Fruit fly (Drosophila melanogaster) whole organism, embryonic: ENCODE measurements around the gene CG11095.

ENCODE experiments used
- Abd-B ChIP-seq: fragments of 200-800 bp; sonication (Bioruptor generic); optimal IDR thresholded peaks from 2 replicates; lab custom pipeline; 2018; ENCODE audit warnings: missing biosample characterization, mild to moderate bottlenecking, missing genetic modification characterization, moderate library complexity
- Antp ChIP-seq: fragments of 200-800 bp; sonication (Bioruptor generic); optimal IDR thresholded peaks from 3 replicates; lab custom pipeline; 2016; ENCODE audit warnings: missing biosample characterization, missing genetic modification characterization
- Asciz ChIP-seq: fragments of 200-800 bp; sonication (Bioruptor generic); optimal IDR thresholded peaks from 2 replicates; lab custom pipeline; 2017; ENCODE audit warnings: missing biosample characterization, mild to moderate bottlenecking, missing genetic modification characterization, missing genetic modification reagents
- BtbVII ChIP-seq: fragments of 200-800 bp; sonication (Bioruptor generic); optimal IDR thresholded peaks from 3 replicates; lab custom pipeline; 2017; ENCODE audit warnings: missing biosample characterization, mild to moderate bottlenecking, missing genetic modification characterization
- CG10147 ChIP-seq: fragments of 200-800 bp; sonication (Bioruptor generic); optimal IDR thresholded peaks from 2 replicates; lab custom pipeline; 2019; ENCODE audit warnings: missing biosample characterization, mild to moderate bottlenecking, missing genetic modification characterization, moderate library complexity
- CG10979 ChIP-seq: fragments of 200-800 bp; sonication (Bioruptor generic); optimal IDR thresholded peaks from 2 replicates; lab custom pipeline; 2018; ENCODE audit warnings: missing biosample characterization, mild to moderate bottlenecking, missing genetic modification characterization, moderate library complexity
- CG13624 ChIP-seq: fragments of 200-800 bp; sonication (Bioruptor generic); optimal IDR thresholded peaks from 2 replicates; lab custom pipeline; 2016; ENCODE audit warnings: missing biosample characterization, missing genetic modification characterization
- CG14014 ChIP-seq: fragments of 200-800 bp; sonication (Bioruptor generic); IDR thresholded peaks from 2 replicates; pipeline ENCODE4 v1.3.6; 2022; ENCODE audit warnings: missing biosample characterization, missing genetic modification characterization
- CG14667 ChIP-seq: fragments of 200-800 bp; sonication (Bioruptor generic); IDR thresholded peaks from 2 replicates; pipeline ENCODE4 v1.3.6; 2022; ENCODE audit warnings: missing biosample characterization, missing genetic modification characterization
- CG16815 ChIP-seq: fragments of 200-800 bp; sonication (Bioruptor generic); optimal IDR thresholded peaks from 3 replicates; lab custom pipeline; 2017; ENCODE audit warnings: missing biosample characterization, mild to moderate bottlenecking, missing genetic modification characterization
- CG17829 ChIP-seq: fragments of 200-800 bp; optimal IDR thresholded peaks from 2 replicates; lab custom pipeline; 2019; ENCODE audit warnings: missing biosample characterization, mild to moderate bottlenecking, missing genetic modification characterization, moderate library complexity
- CG1832 ChIP-seq: fragments of 200-800 bp; sonication (Bioruptor generic); optimal IDR thresholded peaks from 2 replicates; lab custom pipeline; 2017; ENCODE audit warnings: missing biosample characterization, mild to moderate bottlenecking, missing genetic modification characterization, inconsistent platforms
- CG18599 ChIP-seq: fragments of 200-800 bp; sonication (Bioruptor generic); optimal IDR thresholded peaks from 3 replicates; lab custom pipeline; 2017; ENCODE audit warnings: missing biosample characterization, missing genetic modification characterization, mild to moderate bottlenecking, moderate library complexity, missing genetic modification reagents
- CG30403 ChIP-seq: fragments of 200-800 bp; sonication (Bioruptor generic); optimal IDR thresholded peaks from 3 replicates; lab custom pipeline; 2016; ENCODE audit warnings: missing biosample characterization, missing genetic modification characterization
- CG31224 ChIP-seq: fragments of 200-800 bp; sonication (Bioruptor generic); IDR thresholded peaks from 2 replicates; pipeline ENCODE4 v1.3.6; 2022; ENCODE audit warnings: missing biosample characterization, missing genetic modification characterization
- CG3838 ChIP-seq: fragments of 200-800 bp; sonication (Bioruptor generic); optimal IDR thresholded peaks from 3 replicates; lab custom pipeline; 2016; ENCODE audit warnings: missing biosample characterization, missing genetic modification characterization
- CG3995 ChIP-seq: fragments of 200-800 bp; sonication (Bioruptor generic); optimal IDR thresholded peaks from 3 replicates; lab custom pipeline; 2016; ENCODE audit warnings: missing biosample characterization, missing genetic modification characterization
- CG4282 ChIP-seq: fragments of 200-800 bp; sonication (Bioruptor generic); optimal IDR thresholded peaks from 2 replicates; lab custom pipeline; 2016; ENCODE audit warnings: missing biosample characterization, missing genetic modification characterization
- CG4820 ChIP-seq: fragments of 200-800 bp; sonication (Bioruptor generic); optimal IDR thresholded peaks from 3 replicates; lab custom pipeline; 2016; ENCODE audit warnings: missing biosample characterization, missing genetic modification characterization
- CG5953 ChIP-seq: fragments of 200-800 bp; sonication (Bioruptor generic); IDR thresholded peaks from 2 replicates; pipeline ENCODE4 v1.3.6; 2022; ENCODE audit warnings: missing biosample characterization, missing genetic modification characterization
- CG7372 ChIP-seq: fragments of 200-800 bp; sonication (Bioruptor generic); IDR thresholded peaks from 2 replicates; pipeline ENCODE4 v1.3.6; 2022; ENCODE audit warnings: missing biosample characterization, missing genetic modification characterization
- CG7745 ChIP-seq: fragments of 200-800 bp; sonication (Bioruptor generic); optimal IDR thresholded peaks from 2 replicates; lab custom pipeline; 2018; ENCODE audit warnings: missing biosample characterization, mild to moderate bottlenecking, missing genetic modification characterization, moderate library complexity
- CG7963 ChIP-seq: fragments of 200-800 bp; sonication (Bioruptor generic); IDR thresholded peaks from 3 replicates; pipeline ENCODE4 v1.3.6; 2022; ENCODE audit warnings: missing biosample characterization, missing genetic modification characterization; ENCODE audit not compliant: partially characterized antibody
- CG8924 ChIP-seq: fragments of 200-800 bp; optimal IDR thresholded peaks from 3 replicates; lab custom pipeline; 2019; ENCODE audit warnings: missing biosample characterization, mild to moderate bottlenecking, missing genetic modification characterization, moderate library complexity
- CG9727 ChIP-seq: fragments of 200-800 bp; sonication (Bioruptor generic); optimal IDR thresholded peaks from 3 replicates; lab custom pipeline; 2017; ENCODE audit warnings: missing biosample characterization, mild to moderate bottlenecking, missing genetic modification characterization
- Dbx ChIP-seq: fragments of 200-800 bp; sonication (Bioruptor generic); IDR thresholded peaks from 3 replicates; pipeline ENCODE4 v1.3.6; 2022; ENCODE audit warnings: missing biosample characterization, missing genetic modification characterization
- Dfd ChIP-seq, 2 experiments: fragments of >200 bp; optimal IDR thresholded peaks; 2 replicates each; lab custom pipeline; 2017; ENCODE audit warnings: missing biosample characterization in 2 of 2, missing genetic modification characterization in 2 of 2
- Dll ChIP-seq: fragments of 200-800 bp; sonication (Bioruptor generic); IDR thresholded peaks from 4 replicates; pipeline ENCODE4 v1.3.6; 2022; ENCODE audit warnings: missing biosample characterization, missing genetic modification characterization; ENCODE audit not compliant: partially characterized antibody
- Elba2 ChIP-seq: fragments of 200-800 bp; sonication (Bioruptor generic); optimal IDR thresholded peaks from 3 replicates; lab custom pipeline; 2016; ENCODE audit warnings: missing biosample characterization, missing genetic modification characterization
- Ets97D ChIP-seq: fragments of 200-800 bp; sonication (Bioruptor generic); optimal IDR thresholded peaks from 3 replicates; lab custom pipeline; 2016; ENCODE audit warnings: missing biosample characterization, missing genetic modification characterization
- HLHmδ ChIP-seq: fragments of 200-800 bp; sonication (Bioruptor generic); optimal IDR thresholded peaks from 2 replicates; lab custom pipeline; 2018; ENCODE audit warnings: missing biosample characterization, mild to moderate bottlenecking, missing genetic modification characterization, moderate library complexity
- Oaz ChIP-seq: fragments of 200-800 bp; sonication (Bioruptor generic); IDR thresholded peaks from 2 replicates; pipeline ENCODE4 v1.3.6; 2022; ENCODE audit warnings: missing biosample characterization, missing genetic modification characterization
- Sin3A ChIP-seq: fragments of >200 bp; optimal IDR thresholded peaks from 2 replicates; lab custom pipeline; 2018
- ab ChIP-seq: fragments of 200-800 bp; sonication (Bioruptor generic); optimal IDR thresholded peaks from 2 replicates; lab custom pipeline; 2016; ENCODE audit warnings: missing biosample characterization, missing genetic modification characterization
- ap ChIP-seq: fragments of 200-800 bp; sonication (Bioruptor generic); IDR thresholded peaks from 2 replicates; pipeline ENCODE4 v1.3.6; 2022; ENCODE audit warnings: missing biosample characterization, missing genetic modification characterization
- ase ChIP-seq: fragments of 200-800 bp; sonication (Bioruptor generic); IDR thresholded peaks from 3 replicates; pipeline ENCODE4 v1.3.6; 2022; ENCODE audit warnings: missing biosample characterization, missing genetic modification characterization
- chif ChIP-seq, 2 experiments: fragments of 200-800 bp; sonication (Bioruptor generic); optimal IDR thresholded peaks; 3 replicates each; lab custom pipeline; 2016; ENCODE audit warnings: missing biosample characterization in 2 of 2, missing genetic modification characterization in 2 of 2
- ci ChIP-seq: fragments of 200-800 bp; sonication (Bioruptor generic); IDR thresholded peaks from 3 replicates; pipeline ENCODE4 v1.3.6; 2022; ENCODE audit warnings: missing biosample characterization, missing genetic modification characterization
- corto ChIP-seq: fragments of 200-800 bp; sonication (Bioruptor generic); optimal IDR thresholded peaks from 2 replicates; lab custom pipeline; 2016; ENCODE audit warnings: missing biosample characterization, mild to moderate bottlenecking, missing genetic modification characterization, moderate library complexity
- dpn ChIP-seq, 2 experiments: fragments of 200-800 bp; sonication (Bioruptor generic); optimal IDR thresholded peaks; 3 replicates each; lab custom pipeline; 2016; ENCODE audit warnings: missing biosample characterization in 2 of 2, missing genetic modification characterization in 2 of 2
- ems ChIP-seq: fragments of 200-800 bp; sonication (Bioruptor generic); optimal IDR thresholded peaks from 3 replicates; lab custom pipeline; 2016; ENCODE audit warnings: missing biosample characterization, missing genetic modification characterization
- gcm ChIP-seq: fragments of 200-800 bp; sonication (Bioruptor generic); optimal IDR thresholded peaks from 2 replicates; lab custom pipeline; 2019; ENCODE audit warnings: missing biosample characterization, mild to moderate bottlenecking, missing genetic modification characterization, moderate library complexity
- ham ChIP-seq: fragments of 200-800 bp; sonication (Bioruptor generic); IDR thresholded peaks from 2 replicates; pipeline ENCODE4 v1.3.6; 2022; ENCODE audit warnings: missing biosample characterization, missing genetic modification characterization
- knrl ChIP-seq: fragments of 200-800 bp; sonication (Bioruptor generic); IDR thresholded peaks from 3 replicates; pipeline ENCODE4 v1.3.6; 2022; ENCODE audit warnings: missing biosample characterization, missing genetic modification characterization; ENCODE audit not compliant: partially characterized antibody
- lab ChIP-seq: fragments of 200-800 bp; sonication (Bioruptor generic); optimal IDR thresholded peaks from 3 replicates; lab custom pipeline; 2017; ENCODE audit warnings: missing biosample characterization, missing genetic modification characterization, mild to moderate bottlenecking, moderate library complexity, missing genetic modification reagents
- nau ChIP-seq: fragments of 200-800 bp; sonication (Bioruptor generic); optimal IDR thresholded peaks from 3 replicates; lab custom pipeline; 2017; ENCODE audit warnings: missing biosample characterization, mild to moderate bottlenecking, missing genetic modification characterization, missing genetic modification reagents
- psq ChIP-seq: fragments of 200-800 bp; sonication (Bioruptor generic); optimal IDR thresholded peaks from 2 replicates; lab custom pipeline; 2017; ENCODE audit warnings: missing biosample characterization, missing genetic modification characterization
- ranshi ChIP-seq: fragments of 200-800 bp; sonication (Bioruptor generic); IDR thresholded peaks from 2 replicates; pipeline ENCODE4 v1.3.6; 2022; ENCODE audit warnings: missing biosample characterization, missing genetic modification characterization
- sens ChIP-seq: fragments of 200-800 bp; sonication (Bioruptor generic); peaks from one replicate; lab custom pipeline; 2016; ENCODE audit warnings: missing biosample characterization, missing genetic modification characterization
- seq ChIP-seq: fragments of 200-800 bp; sonication (Bioruptor generic); IDR thresholded peaks from 2 replicates; pipeline ENCODE4 v1.3.6; 2022; ENCODE audit warnings: missing biosample characterization, missing genetic modification characterization
- sob ChIP-seq: fragments of 200-800 bp; sonication (Bioruptor generic); IDR thresholded peaks from 2 replicates; pipeline ENCODE4 v1.3.6; 2022; ENCODE audit warnings: missing biosample characterization, missing genetic modification characterization
- vnd ChIP-seq: fragments of 200-800 bp; sonication (Bioruptor generic); IDR thresholded peaks from 3 replicates; pipeline ENCODE4 v1.3.6; 2022; ENCODE audit warnings: missing biosample characterization, missing genetic modification characterization; ENCODE audit not compliant: partially characterized antibody
- wdn ChIP-seq: fragments of 200-800 bp; sonication (Bioruptor generic); IDR thresholded peaks from 2 replicates; pipeline ENCODE4 v1.3.6; 2022; ENCODE audit warnings: missing biosample characterization, missing genetic modification characterization

CG11095 gene

DNA sequence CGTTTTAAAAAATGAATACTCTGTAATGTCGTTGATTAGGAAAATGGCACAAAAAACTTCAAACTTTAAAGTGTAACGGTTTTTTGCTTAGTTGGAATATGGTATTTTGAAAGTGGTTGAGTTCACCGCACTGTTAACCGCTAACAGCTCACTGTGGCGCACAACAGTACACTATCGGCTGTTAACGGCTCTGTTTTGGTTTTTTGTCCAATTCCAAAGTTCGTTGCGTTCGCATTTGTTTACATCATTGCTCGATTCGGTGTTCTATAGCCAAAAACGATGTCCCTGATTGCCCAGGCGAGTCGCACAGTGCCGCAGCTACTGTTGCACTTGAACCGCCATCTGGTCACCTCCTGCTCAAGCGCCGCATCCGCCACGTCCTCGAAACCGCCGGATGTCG is at the start of gene CG11095:
TSS of gene CG11095 (plus strand) at position 205 of the 400 bp plus-strand sequence.
- TF ChIP-seq CG9727 (GFP tag; lab: Kevin White, UChicago): no peak
- no peak for TF ChIP-seq HLHmδ (GFP tag; lab: Kevin White, UChicago)
- no peak for TF ChIP-seq CG16815 (GFP tag; lab: Kevin White, UChicago)
- no peak for TF ChIP-seq ab
- TF ChIP-seq gcm (GFP tag; lab: Kevin White, UChicago): no peak
- no peak for TF ChIP-seq sens (GFP tag; lab: Kevin White, UChicago)
- TF ChIP-seq CG18599 (GFP tag; lab: Kevin White, UChicago): no peak
- TF ChIP-seq CG4282: no peak
- no peak for TF ChIP-seq Dfd (GFP tag; optimal IDR thresholded peaks at IDR 0.05; lab: Kevin White, UChicago)
- TF ChIP-seq ranshi (GFP tag; lab: Robert Waterston, UW): no peak
- TF ChIP-seq CG31224 (GFP tag; lab: Robert Waterston, UW): no peak
- TF ChIP-seq lab (GFP tag; lab: Kevin White, UChicago): no peak
- TF ChIP-seq ap: no peak
- no peak for TF ChIP-seq CG4820 (GFP tag; lab: Kevin White, UChicago)
- TF ChIP-seq CG10979 (tag; lab: Kevin White, UChicago): no peak
- TF ChIP-seq nau: no peak
- no peak for TF ChIP-seq corto (GFP tag; lab: Kevin White, UChicago)
- TF ChIP-seq BtbVII (GFP tag; lab: Kevin White, UChicago): no peak
- TF ChIP-seq CG7963 (GFP tag; lab: Robert Waterston, UW): no peak
- no peak for TF ChIP-seq ems (GFP tag; lab: Kevin White, UChicago)
- no peak for TF ChIP-seq ham (GFP tag; lab: Robert Waterston, UW)
- TF ChIP-seq Ets97D (GFP tag; lab: Kevin White, UChicago): no peak
- TF ChIP-seq CG8924 (tag; lab: Kevin White, UChicago): no peak
- TF ChIP-seq dpn (GFP tag; optimal IDR thresholded peaks at IDR 0.05; lab: Kevin White, UChicago): no peak
- peak; percentile 69 for TF ChIP-seq Dll (GFP tag; lab: Robert Waterston, UW)
- no peak for TF ChIP-seq CG7372 (GFP tag; lab: Robert Waterston, UW)
- no peak for TF ChIP-seq seq
- no peak for TF ChIP-seq CG17829 (tag; lab: Kevin White, UChicago)
- TF ChIP-seq ci: no peak
- TF ChIP-seq sob (GFP tag; lab: Robert Waterston, UW): no peak
- TF ChIP-seq CG1832 (GFP tag; lab: Kevin White, UChicago): no peak
- TF ChIP-seq Antp: no peak
- no peak for TF ChIP-seq Asciz (GFP tag; lab: Kevin White, UChicago)
- no peak for TF ChIP-seq Oaz
- no peak for TF ChIP-seq ase (GFP tag; lab: Robert Waterston, UW)
- no peak for TF ChIP-seq CG14667 (GFP tag; lab: Robert Waterston, UW)
- no peak for TF ChIP-seq Elba2
- no peak for TF ChIP-seq chif (GFP tag; optimal IDR thresholded peaks at IDR 0.05; lab: Kevin White, UChicago)
- TF ChIP-seq CG7745 (tag; lab: Kevin White, UChicago): no peak
- no peak for TF ChIP-seq CG13624
- TF ChIP-seq CG14014: no peak
- TF ChIP-seq CG3995 (GFP tag; lab: Kevin White, UChicago): no peak
- peak; percentile 51 for TF ChIP-seq vnd (GFP tag; lab: Robert Waterston, UW)
- no peak for TF ChIP-seq CG3838 (GFP tag; lab: Kevin White, UChicago)
- no peak for TF ChIP-seq Sin3A (lab: Kevin White, UChicago)
- TF ChIP-seq Abd-B (GFP tag; lab: Kevin White, UChicago): no peak
- TF ChIP-seq knrl (GFP tag; lab: Robert Waterston, UW): peak; percentile 51; the same call in 1 of the 3 replicates
- TF ChIP-seq Dbx (GFP tag; lab: Robert Waterston, UW): no peak
- TF ChIP-seq CG10147 (GFP tag; lab: Kevin White, UChicago): no peak
- no peak for TF ChIP-seq CG5953
- no peak for TF ChIP-seq psq (GFP tag; lab: Kevin White, UChicago)
- TF ChIP-seq wdn (GFP tag; lab: Robert Waterston, UW): no peak
- no peak for TF ChIP-seq CG30403 (GFP tag; lab: Kevin White, UChicago)
